Worm (Caenorhabditis elegans) whole organism, L4 larva: ENCODE results near the gene F40F8.5.

Experiments used
- F10B5.3 ChIP-seq: sonication (generic microtip); optimal IDR thresholded peaks from 2 replicates; lab custom pipeline; 2016; ENCODE audit warnings: mild to moderate bottlenecking, missing genetic modification characterization, missing compliant biosample characterization
- F26F4.8 ChIP-seq: fragments of 200-800 bp; sonication (Bioruptor generic); conservative IDR thresholded peaks from 2 replicates; pipeline ENCODE4 v1.3.6; 2022; ENCODE audit warnings: missing genetic modification characterization, missing compliant biosample characterization
- F49E8.2 ChIP-seq: sonication (generic microtip); optimal IDR thresholded peaks from 2 replicates; lab custom pipeline; 2016; ENCODE audit warnings: missing compliant biosample characterization, mild to moderate bottlenecking, missing genetic modification characterization, borderline replicate concordance
- R02D3.7 ChIP-seq: fragments of 150-350 bp; sonication (generic microtip); optimal IDR thresholded peaks from 3 replicates; lab custom pipeline; 2014; ENCODE audit warnings: missing biosample characterization, missing genetic modification characterization
- T26A8.4 ChIP-seq: fragments of 200-800 bp; sonication (Bioruptor generic); IDR thresholded peaks from 2 replicates; pipeline ENCODE4 v1.3.6; 2022; ENCODE audit warnings: missing genetic modification characterization, missing compliant biosample characterization
- Y105C5A.15 ChIP-seq: fragments of 200-800 bp; sonication (Bioruptor generic); IDR thresholded peaks from 2 replicates; pipeline ENCODE4 v1.3.6; 2022; ENCODE audit warnings: missing genetic modification characterization, missing compliant biosample characterization
- Y75B8A.6 ChIP-seq: fragments of 200-800 bp; sonication (Bioruptor generic); IDR thresholded peaks from 2 replicates; pipeline ENCODE4 v1.3.6; 2022; ENCODE audit warnings: missing genetic modification reagents, missing genetic modification characterization, missing compliant biosample characterization
- ZK337.2 ChIP-seq: fragments of 200-800 bp; sonication (Bioruptor generic); IDR thresholded peaks from 2 replicates; pipeline ENCODE4 v1.3.6; 2022; ENCODE audit warnings: missing genetic modification reagents, missing genetic modification characterization, missing compliant biosample characterization
- aha-1 ChIP-seq: fragments of 150-350 bp; peaks from one replicate; lab custom pipeline; 2014; ENCODE audit warnings: missing biosample characterization, missing genetic modification characterization
- ama-1 ChIP-seq: fragments of 150-350 bp; optimal IDR thresholded peaks from 2 replicates; lab custom pipeline; 2014; ENCODE audit warnings: inconsistent platforms, mixed read lengths
- attf-4 ChIP-seq: sonication (generic microtip); optimal IDR thresholded peaks from 3 replicates; lab custom pipeline; 2017; ENCODE audit warnings: missing biosample characterization, missing genetic modification characterization
- ceh-20 ChIP-seq: fragments of 200-800 bp; sonication (Bioruptor generic); IDR thresholded peaks from 2 replicates; pipeline ENCODE4 v1.3.6; 2022; ENCODE audit warnings: missing genetic modification reagents, missing genetic modification characterization, missing compliant biosample characterization
- ceh-28 ChIP-seq: fragments of 150-350 bp; optimal IDR thresholded peaks from 2 replicates; lab custom pipeline; 2014; ENCODE audit warnings: missing biosample characterization, missing genetic modification reagents, missing genetic modification characterization
- ceh-32 ChIP-seq: sonication (generic microtip); optimal IDR thresholded peaks from 2 replicates; lab custom pipeline; 2016; ENCODE audit warnings: mild to moderate bottlenecking, missing genetic modification characterization, missing compliant biosample characterization; ENCODE audit not compliant: poor library complexity
- ceh-44 ChIP-seq: fragments of 200-800 bp; sonication (Bioruptor generic); IDR thresholded peaks from 2 replicates; pipeline ENCODE4 v1.3.6; 2022; ENCODE audit warnings: missing genetic modification reagents, missing genetic modification characterization, missing compliant biosample characterization
- ceh-62 ChIP-seq: sonication (generic microtip); optimal IDR thresholded peaks from 2 replicates; lab custom pipeline; 2017; ENCODE audit warnings: missing biosample characterization, missing genetic modification characterization
- ceh-82 ChIP-seq: sonication (generic microtip); optimal IDR thresholded peaks from 2 replicates; lab custom pipeline; 2017; ENCODE audit warnings: missing biosample characterization, missing genetic modification characterization
- ces-1 ChIP-seq: fragments of 150-350 bp; sonication (generic microtip); optimal IDR thresholded peaks from 4 replicates; lab custom pipeline; 2014; ENCODE audit warnings: missing biosample characterization, missing genetic modification reagents, missing genetic modification characterization
- daf-12 ChIP-seq: fragments of 150-350 bp; optimal IDR thresholded peaks from 2 replicates; lab custom pipeline; 2014; ENCODE audit warnings: missing biosample characterization, missing genetic modification reagents, missing genetic modification characterization
- dmd-8 ChIP-seq: fragments of 200-800 bp; sonication (Bioruptor generic); IDR thresholded peaks from 2 replicates; pipeline ENCODE4 v1.3.6; 2022; ENCODE audit warnings: missing genetic modification characterization, missing compliant biosample characterization
- dpl-1 ChIP-seq: fragments of 150-350 bp; optimal IDR thresholded peaks from 2 replicates; lab custom pipeline; 2014; ENCODE audit warnings: missing biosample characterization, missing genetic modification reagents, missing genetic modification characterization
- duxl-1 ChIP-seq: sonication (generic microtip); optimal IDR thresholded peaks from 2 replicates; lab custom pipeline; 2016; ENCODE audit warnings: mild to moderate bottlenecking, missing genetic modification characterization, moderate library complexity, missing compliant biosample characterization; ENCODE audit not compliant: poor library complexity
- egl-27 ChIP-seq: sonication (generic microtip); optimal IDR thresholded peaks from 3 replicates; lab custom pipeline; 2017; ENCODE audit warnings: missing biosample characterization, missing genetic modification reagents, missing genetic modification characterization
- fos-1 ChIP-seq: fragments of 150-350 bp; optimal IDR thresholded peaks from 2 replicates; lab custom pipeline; 2014; ENCODE audit warnings: missing biosample characterization, missing genetic modification characterization
- hlh-30 ChIP-seq: sonication (generic microtip); optimal IDR thresholded peaks from 2 replicates; lab custom pipeline; 2017; ENCODE audit warnings: antibody characterized with exemption, mild to moderate bottlenecking, missing genetic modification characterization, missing compliant biosample characterization; ENCODE audit not compliant: insufficient read depth
- hmg-1.1 ChIP-seq: fragments of 200-800 bp; sonication (Bioruptor generic); IDR thresholded peaks from 2 replicates; pipeline ENCODE4 v1.3.6; 2022; ENCODE audit warnings: missing genetic modification reagents, missing genetic modification characterization, missing compliant biosample characterization
- jun-1 ChIP-seq: fragments of 150-350 bp; optimal IDR thresholded peaks from 2 replicates; lab custom pipeline; 2014; ENCODE audit warnings: missing biosample characterization, missing genetic modification reagents, missing genetic modification characterization
- lin-1 ChIP-seq: fragments of 200-800 bp; sonication (Bioruptor generic); IDR thresholded peaks from 2 replicates; pipeline ENCODE4 v1.3.6; 2022; ENCODE audit warnings: missing genetic modification reagents, missing genetic modification characterization, missing compliant biosample characterization
- lin-13 ChIP-seq: fragments of 150-350 bp; optimal IDR thresholded peaks from 2 replicates; lab custom pipeline; 2014; ENCODE audit warnings: missing biosample characterization, missing genetic modification reagents, missing genetic modification characterization
- lin-15B ChIP-seq: fragments of 150-350 bp; sonication (generic microtip); optimal IDR thresholded peaks from 3 replicates; lab custom pipeline; 2014; ENCODE audit warnings: missing biosample characterization, missing genetic modification characterization
- lin-39 ChIP-seq: fragments of 150-350 bp; optimal IDR thresholded peaks from 2 replicates; lab custom pipeline; 2014; ENCODE audit warnings: missing biosample characterization, missing genetic modification reagents, missing genetic modification characterization
- madf-9 ChIP-seq: fragments of 200-800 bp; sonication (Bioruptor generic); conservative IDR thresholded peaks from 2 replicates; pipeline ENCODE4 v1.3.6; 2022; ENCODE audit warnings: missing genetic modification reagents, missing genetic modification characterization, missing compliant biosample characterization
- mep-1 ChIP-seq: fragments of 150-350 bp; sonication (generic microtip); optimal IDR thresholded peaks from 3 replicates; lab custom pipeline; 2014; ENCODE audit warnings: missing biosample characterization, missing genetic modification characterization
- mes-2 ChIP-seq: sonication (generic microtip); optimal IDR thresholded peaks from 2 replicates; lab custom pipeline; 2016; ENCODE audit warnings: missing genotype, mild to moderate bottlenecking, missing genetic modification characterization, missing compliant biosample characterization; ENCODE audit not compliant: poor library complexity, severe bottlenecking
- nhr-102 ChIP-seq: sonication (generic microtip); optimal IDR thresholded peaks from 2 replicates; lab custom pipeline; 2016; ENCODE audit warnings: mild to moderate bottlenecking, missing genetic modification characterization, moderate library complexity, missing compliant biosample characterization
- nhr-11 ChIP-seq: fragments of 150-350 bp; optimal IDR thresholded peaks from 2 replicates; lab custom pipeline; 2014; ENCODE audit warnings: missing biosample characterization, missing genetic modification characterization
- nhr-111 ChIP-seq: fragments of 200-800 bp; sonication (Bioruptor generic); optimal IDR thresholded peaks from 2 replicates; lab custom pipeline; 2018; ENCODE audit warnings: mild to moderate bottlenecking, missing genetic modification characterization, missing compliant biosample characterization
- nhr-237 ChIP-seq: sonication (generic microtip); optimal IDR thresholded peaks from 2 replicates; lab custom pipeline; 2017; ENCODE audit warnings: missing biosample characterization, missing genetic modification characterization
- nhr-42 ChIP-seq: fragments of 200-800 bp; sonication (Bioruptor generic); IDR thresholded peaks from 2 replicates; pipeline ENCODE4 v1.3.6; 2022; ENCODE audit warnings: missing genetic modification characterization, missing compliant biosample characterization
- nhr-48 ChIP-seq: sonication (generic microtip); optimal IDR thresholded peaks from 2 replicates; lab custom pipeline; 2016; ENCODE audit warnings: mild to moderate bottlenecking, missing genetic modification characterization, missing compliant biosample characterization
- nhr-76 ChIP-seq: fragments of 150-350 bp; optimal IDR thresholded peaks from 2 replicates; lab custom pipeline; 2014; ENCODE audit warnings: missing biosample characterization, missing genetic modification characterization
- php-3 ChIP-seq: fragments of 200-800 bp; sonication (Bioruptor generic); IDR thresholded peaks from 2 replicates; pipeline ENCODE4 v1.3.6; 2022; ENCODE audit warnings: missing genetic modification reagents, missing genetic modification characterization, missing compliant biosample characterization
- sdz-12 ChIP-seq: fragments of 200-800 bp; sonication (Bioruptor generic); optimal IDR thresholded peaks from 2 replicates; lab custom pipeline; 2018; ENCODE audit warnings: mild to moderate bottlenecking, missing genetic modification characterization, missing compliant biosample characterization
- skn-1 ChIP-seq: fragments of 150-350 bp; optimal IDR thresholded peaks from 2 replicates; lab custom pipeline; 2014; ENCODE audit warnings: missing biosample characterization, missing genetic modification characterization
- spr-1 ChIP-seq: sonication (generic microtip); optimal IDR thresholded peaks from 2 replicates; lab custom pipeline; 2016; ENCODE audit warnings: mild to moderate bottlenecking, missing genetic modification characterization, missing compliant biosample characterization
- spr-3 ChIP-seq: fragments of 200-800 bp; sonication (Bioruptor generic); optimal IDR thresholded peaks from 2 replicates; lab custom pipeline; 2018; ENCODE audit warnings: mild to moderate bottlenecking, missing genetic modification characterization, missing compliant biosample characterization
- tra-1 ChIP-seq: fragments of 200-800 bp; sonication (Bioruptor generic); IDR thresholded peaks from 2 replicates; pipeline ENCODE4 v1.3.6; 2022; ENCODE audit warnings: missing genetic modification reagents, missing genetic modification characterization, missing compliant biosample characterization
- unc-39 ChIP-seq: sonication (generic microtip); optimal IDR thresholded peaks from 2 replicates; lab custom pipeline; 2017; ENCODE audit warnings: missing biosample characterization, missing genetic modification characterization
- unc-62 ChIP-seq, 3 experiments: fragments of 150-350 bp in 1 of 3; sonication (generic microtip); optimal IDR thresholded peaks in 2 of 3; peaks in 1 of 3; 1 replicate in 1 of 3; 2 replicates in 2 of 3; lab custom pipeline; 2014 to 2017; ENCODE audit warnings: missing biosample characterization in 3 of 3, missing genetic modification characterization in 3 of 3, missing genetic modification reagents in 3 of 3, missing genotype in 1 of 3
- vab-7 ChIP-seq: fragments of 200-800 bp; sonication (Bioruptor generic); IDR thresholded peaks from 2 replicates; pipeline ENCODE4 v1.3.6; 2022; ENCODE audit warnings: missing genetic modification reagents, missing genetic modification characterization, missing compliant biosample characterization
- zfp-2 ChIP-seq: sonication (generic microtip); optimal IDR thresholded peaks from 2 replicates; lab custom pipeline; 2016; ENCODE audit warnings: mild to moderate bottlenecking, missing genetic modification characterization, missing compliant biosample characterization
- ztf-11 ChIP-seq: fragments of 150-350 bp; optimal IDR thresholded peaks from 2 replicates; lab custom pipeline; 2014; ENCODE audit warnings: missing biosample characterization, missing genetic modification characterization

F40F8.5 gene

ce11 chrII:11167039-11167438 lies 32.3 kb upstream of the F40F8.5 start (continued):
- TF ChIP-seq unc-62 (GFP tag; optimal IDR thresholded peaks at IDR 0.05 in 1 of 2; lab: Kevin White, UChicago): no peak
- no peak for TF ChIP-seq unc-62 (tag; optimal IDR thresholded peaks at IDR 0.05; lab: Kevin White, UChicago)
- peak; percentile 79 for TF ChIP-seq nhr-42 (GFP tag; lab: Robert Waterston, UW)
- TF ChIP-seq fos-1 (tag; lab: Kevin White, UChicago): no peak
- no peak for TF ChIP-seq F26F4.8
- TF ChIP-seq ceh-62 (tag; lab: Kevin White, UChicago): no peak
- TF ChIP-seq tra-1 (GFP tag; lab: Robert Waterston, UW): no peak
- TF ChIP-seq spr-1 (tag; lab: Kevin White, UChicago): peak; percentile 79
- TF ChIP-seq R02D3.7 (tag; lab: Kevin White, UChicago): no peak
- no peak for TF ChIP-seq ceh-82 (tag; lab: Kevin White, UChicago)
- peak; percentile 91 for TF ChIP-seq F49E8.2 (tag; lab: Kevin White, UChicago)
- TF ChIP-seq dpl-1: peak; percentile 39
- no peak for TF ChIP-seq unc-39 (tag; lab: Kevin White, UChicago)
- TF ChIP-seq daf-12 (tag; lab: Kevin White, UChicago): no peak
- TF ChIP-seq aha-1 (tag; lab: Kevin White, UChicago): peak; percentile 97
- TF ChIP-seq vab-7 (GFP tag; lab: Robert Waterston, UW): peak; percentile 58
- peak; percentile 81 for TF ChIP-seq mep-1
- TF ChIP-seq dmd-8: 0 out of 2 replicates have a peak, but pooled peaks have one; percentile 26
- TF ChIP-seq lin-13 (GFP tag; lab: Kevin White, UChicago): peak; percentile 49
- TF ChIP-seq mes-2 (tag; lab: Kevin White, UChicago): peak; percentile 87
- TF ChIP-seq T26A8.4: peak; percentile 92
- 0 out of 2 replicates have a peak, but pooled peaks have one; percentile 27 for TF ChIP-seq php-3
- TF ChIP-seq nhr-102 (tag; lab: Kevin White, UChicago): peak; percentile 81
- no peak for TF ChIP-seq nhr-76
- TF ChIP-seq Y75B8A.6 (GFP tag; lab: Robert Waterston, UW): no peak
- TF ChIP-seq jun-1: no peak
- TF ChIP-seq ceh-20 (GFP tag; lab: Robert Waterston, UW): no peak
- no peak for TF ChIP-seq ces-1
- no peak for TF ChIP-seq ztf-11 (tag; lab: Kevin White, UChicago)
- TF ChIP-seq hmg-1.1 (GFP tag; lab: Robert Waterston, UW): peak; percentile 60; the same call in 1 of the 2 replicates
- no peak for TF ChIP-seq attf-4
- no peak for TF ChIP-seq ceh-32 (tag; lab: Kevin White, UChicago)
- TF ChIP-seq lin-39 (tag; lab: Kevin White, UChicago): no peak
- TF ChIP-seq nhr-111 (GFP tag; lab: Kevin White, UChicago): peak; percentile 59
- TF ChIP-seq F10B5.3 (tag; lab: Kevin White, UChicago): peak; percentile 74
- TF ChIP-seq egl-27 (tag; lab: Kevin White, UChicago): no peak
- peak; percentile 26; the same call in 1 of the 2 replicates for TF ChIP-seq madf-9 (GFP tag; lab: Robert Waterston, UW)
- peak; percentile 18; the same call in 1 of the 2 replicates for TF ChIP-seq ceh-44
- TF ChIP-seq skn-1 (tag; lab: Kevin White, UChicago): no peak
- TF ChIP-seq duxl-1 (tag; lab: Kevin White, UChicago): peak; percentile 55
- no peak for TF ChIP-seq ZK337.2 (GFP tag; lab: Robert Waterston, UW)
- TF ChIP-seq zfp-2 (tag; lab: Kevin White, UChicago): no peak
- TF ChIP-seq ama-1 (lab: Kevin White, UChicago): peak; percentile 96
- peak; percentile 46; the same call in 1 of the 2 replicates for TF ChIP-seq lin-1 (GFP tag; lab: Robert Waterston, UW)
- TF ChIP-seq ceh-28 (tag; lab: Kevin White, UChicago): no peak
- TF ChIP-seq hlh-30 (tag; lab: Kevin White, UChicago): peak; percentile 84
- TF ChIP-seq Y105C5A.15 (GFP tag; lab: Robert Waterston, UW): 0 out of 2 replicates have a peak, but pooled peaks have one; percentile 78
- peak; percentile 9 for TF ChIP-seq nhr-11 (tag; lab: Kevin White, UChicago)
- TF ChIP-seq nhr-48 (tag; lab: Kevin White, UChicago): peak; percentile 51
- TF ChIP-seq sdz-12 (GFP tag; lab: Kevin White, UChicago): peak; percentile 62
- TF ChIP-seq nhr-237: no peak
- peak; percentile 55 for TF ChIP-seq spr-3 (GFP tag; lab: Kevin White, UChicago)
- TF ChIP-seq lin-15B (tag; lab: Kevin White, UChicago): no peak
